Fruit fly (Drosophila melanogaster): ENCODE measurements around the gene Zmynd10.

The Zmynd10 gene

dm6 chr3L:13044335-13044814 is 18.1 kb upstream of the Zmynd10 start, which contains the start of gene Syx13 (continued):
- TF ChIP-seq sc (optimal IDR thresholded peaks at IDR 0.05) = no peak
- no peak for TF ChIP-seq sc (GFP tag; optimal IDR thresholded peaks at IDR 0.05)
- TF ChIP-seq ERR (GFP tag; optimal IDR thresholded peaks at IDR 0.05) = no peak
- no peak for TF ChIP-seq Hr3 (GFP tag; optimal IDR thresholded peaks at IDR 0.05)
- no peak for TF ChIP-seq CG17328 (GFP tag; IDR thresholded peaks at IDR 0.05)
- no peak for TF ChIP-seq CkIIα-i1 (GFP tag; IDR thresholded peaks at IDR 0.05)
- no peak for TF ChIP-seq CG12071 (GFP tag; optimal IDR thresholded peaks at IDR 0.05)
- TF ChIP-seq Atf3 (GFP tag; optimal IDR thresholded peaks at IDR 0.05) = no peak
- TF ChIP-seq Spps (tag; optimal IDR thresholded peaks at IDR 0.05) = peak; percentile 5
- TF ChIP-seq CG10147 (GFP tag; optimal IDR thresholded peaks at IDR 0.05) = peak; percentile 55
- no peak for TF ChIP-seq otp (GFP tag; IDR thresholded peaks at IDR 0.05)
- TF ChIP-seq Jarid2 (GFP tag; optimal IDR thresholded peaks at IDR 0.05) = peak; percentile 41
- TF ChIP-seq Gug (GFP tag; IDR thresholded peaks at IDR 0.05) = no peak
- TF ChIP-seq CG6813 (GFP tag; optimal IDR thresholded peaks at IDR 0.05) = no peak
- TF ChIP-seq lab (GFP tag; optimal IDR thresholded peaks at IDR 0.05) = peak; percentile 39
- TF ChIP-seq Dfd (GFP tag; optimal IDR thresholded peaks at IDR 0.05) = no peak
- TF ChIP-seq CG7839 (tag; optimal IDR thresholded peaks at IDR 0.05) = no peak
- no peak for TF ChIP-seq gsb-n (tag; optimal IDR thresholded peaks at IDR 0.05)
- TF ChIP-seq corto (GFP tag; optimal IDR thresholded peaks at IDR 0.05) = no peak
- peak; percentile 29 for TF ChIP-seq grau (tag; optimal IDR thresholded peaks at IDR 0.05)
- peak; percentile 62 for TF ChIP-seq onecut (GFP tag; IDR thresholded peaks at IDR 0.05)
- TF ChIP-seq MBD-R2 (GFP tag; IDR thresholded peaks at IDR 0.05) = peak; percentile 81
- TF ChIP-seq Hand (GFP tag; optimal IDR thresholded peaks at IDR 0.05) = no peak
- TF ChIP-seq Ets97D (GFP tag; optimal IDR thresholded peaks at IDR 0.05) = peak; percentile 21
- TF ChIP-seq Stat92E (GFP tag; optimal IDR thresholded peaks at IDR 0.05) = peak in 1 of 3 experiments; percentile 21
- TF ChIP-seq ranshi (GFP tag; IDR thresholded peaks at IDR 0.05) = no peak
- 0 out of 3 replicates have a peak, but pooled peaks have one; percentile 14 for TF ChIP-seq CG11695 (GFP tag; IDR thresholded peaks at IDR 0.05)
- peak; percentile 1 for TF ChIP-seq HHEX (GFP tag; optimal IDR thresholded peaks at IDR 0.05)
- TF ChIP-seq psq (GFP tag; optimal IDR thresholded peaks at IDR 0.05) = no peak
- no peak for TF ChIP-seq CG16815 (GFP tag; optimal IDR thresholded peaks at IDR 0.05)
- no peak for TF ChIP-seq CG6765 (GFP tag; optimal IDR thresholded peaks at IDR 0.05)
- TF ChIP-seq ken (GFP tag; IDR thresholded peaks at IDR 0.05) = no peak
- TF ChIP-seq D (optimal IDR thresholded peaks at IDR 0.05) = no peak
- TF ChIP-seq D (GFP tag; optimal IDR thresholded peaks at IDR 0.05) = no peak
- no peak for TF ChIP-seq kah (GFP tag; optimal IDR thresholded peaks at IDR 0.05)
- TF ChIP-seq hkb (optimal IDR thresholded peaks at IDR 0.05) = no peak
- TF ChIP-seq hkb (GFP tag; IDR thresholded peaks at IDR 0.05) = no peak
- TF ChIP-seq hth (optimal IDR thresholded peaks at IDR 0.05) = no peak
- TF ChIP-seq CG1647 (GFP tag; optimal IDR thresholded peaks at IDR 0.05) = no peak
- TF ChIP-seq CG12104 (GFP tag; optimal IDR thresholded peaks at IDR 0.05) = no peak
- TF ChIP-seq NC2α (GFP tag; optimal IDR thresholded peaks at IDR 0.05) = no peak
- TF ChIP-seq Doc3 (GFP tag; IDR thresholded peaks at IDR 0.05; ENCODE audit: partially characterized antibody) = peak; percentile 54; the same call in 1 of the 3 replicates
- TF ChIP-seq z (GFP tag; IDR thresholded peaks at IDR 0.05) = no peak
- TF ChIP-seq disco-r (GFP tag; optimal IDR thresholded peaks at IDR 0.05) = no peak
- TF ChIP-seq fd64A (GFP tag; optimal IDR thresholded peaks at IDR 0.05) = no peak
- no peak for TF ChIP-seq gsb (GFP tag; IDR thresholded peaks at IDR 0.05)
- TF ChIP-seq CG6654 (GFP tag; optimal IDR thresholded peaks at IDR 0.05) = no peak
- TF ChIP-seq ro (GFP tag; IDR thresholded peaks at IDR 0.05) = no peak
- TF ChIP-seq CG11504 (tag; optimal IDR thresholded peaks at IDR 0.05) = no peak
- peak; percentile 10 for TF ChIP-seq cwo (GFP tag; optimal IDR thresholded peaks at IDR 0.05)
- TF ChIP-seq zen (tag; optimal IDR thresholded peaks at IDR 0.05) = no peak
- no peak for TF ChIP-seq CG7271 (tag; optimal IDR thresholded peaks at IDR 0.05)
